Fruit fly (Drosophila melanogaster): Measurements from ENCODE around the gene Naa40.

The Naa40 gene

dm6 chr3R:29763154-29763553 is 38.4 kb upstream of the Naa40 start (continued):
- TF ChIP-seq Mrtf (GFP tag; IDR thresholded peaks at IDR 0.05), result 0 out of 3 replicates have a peak, but pooled peaks have one; percentile 41
- TF ChIP-seq CG4820 (GFP tag; optimal IDR thresholded peaks at IDR 0.05), result peak; percentile 26
- peak; percentile 35 for TF ChIP-seq CG7839 (tag; optimal IDR thresholded peaks at IDR 0.05)
- no peak for TF ChIP-seq CG7745 (tag; optimal IDR thresholded peaks at IDR 0.05)
- peak; percentile 82 for TF ChIP-seq corto (GFP tag; optimal IDR thresholded peaks at IDR 0.05)
- TF ChIP-seq kay (GFP tag; optimal IDR thresholded peaks at IDR 0.05), result peak; percentile 31
- no peak for TF ChIP-seq z (GFP tag; IDR thresholded peaks at IDR 0.05)
- peak; percentile 25; the same call in 1 of the 2 replicates for TF ChIP-seq E2f1 (GFP tag; IDR thresholded peaks at IDR 0.05)
- TF ChIP-seq CG1233 (GFP tag; optimal IDR thresholded peaks at IDR 0.05), result no peak
- TF ChIP-seq CG1647 (GFP tag; optimal IDR thresholded peaks at IDR 0.05), result no peak
- TF ChIP-seq CG8290 (GFP tag; optimal IDR thresholded peaks at IDR 0.05), result no peak
- TF ChIP-seq CG8290 (tag; optimal IDR thresholded peaks at IDR 0.05), result peak in 1 of 2 experiments; percentile 43
- TF ChIP-seq CG10147 (GFP tag; optimal IDR thresholded peaks at IDR 0.05), result no peak
- no peak for TF ChIP-seq CG10462 (GFP tag; optimal IDR thresholded peaks at IDR 0.05)
- peak; percentile 32 for TF ChIP-seq Hsf (GFP tag; optimal IDR thresholded peaks at IDR 0.05)
- TF ChIP-seq CG14667 (GFP tag; IDR thresholded peaks at IDR 0.05), result no peak
- TF ChIP-seq tx (GFP tag; optimal IDR thresholded peaks at IDR 0.05), result peak; percentile 5
- no peak for TF ChIP-seq cwo (GFP tag; optimal IDR thresholded peaks at IDR 0.05)
- peak; percentile 31; the same call in 1 of the 2 replicates for TF ChIP-seq sisA (GFP tag; IDR thresholded peaks at IDR 0.05)
- TF ChIP-seq Hr3 (GFP tag; optimal IDR thresholded peaks at IDR 0.05), result peak; percentile 6
- peak; percentile 31 for TF ChIP-seq zfh2 (GFP tag; optimal IDR thresholded peaks at IDR 0.05)
- peak; percentile 15 for TF ChIP-seq CG30431 (GFP tag; optimal IDR thresholded peaks at IDR 0.05)
- no peak for TF ChIP-seq CG6254 (GFP tag; optimal IDR thresholded peaks at IDR 0.05)
- peak; percentile 52 for TF ChIP-seq CG11504 (tag; optimal IDR thresholded peaks at IDR 0.05)
- TF ChIP-seq CG6689 (GFP tag; IDR thresholded peaks at IDR 0.05), result 0 out of 2 replicates have a peak, but pooled peaks have one; percentile 26
- no peak for TF ChIP-seq CG12236 (GFP tag; optimal IDR thresholded peaks at IDR 0.05)
- TF ChIP-seq p53 (GFP tag; optimal IDR thresholded peaks at IDR 0.05), result no peak
- no peak for TF ChIP-seq sc (optimal IDR thresholded peaks at IDR 0.05)
- TF ChIP-seq sc (GFP tag; optimal IDR thresholded peaks at IDR 0.05), result peak; percentile 2
- no peak for TF ChIP-seq twi (tag; optimal IDR thresholded peaks at IDR 0.05)
- TF ChIP-seq nom (GFP tag; optimal IDR thresholded peaks at IDR 0.05), result peak; percentile 47
- no peak for TF ChIP-seq NC2α (GFP tag; optimal IDR thresholded peaks at IDR 0.05)
- TF ChIP-seq emc (GFP tag; optimal IDR thresholded peaks at IDR 0.05), result no peak
- TF ChIP-seq sens (GFP tag), result peak; percentile 88
- TF ChIP-seq CG4707 (GFP tag; optimal IDR thresholded peaks at IDR 0.05), result no peak
- no peak for TF ChIP-seq Vsx1 (GFP tag; optimal IDR thresholded peaks at IDR 0.05)
- peak; percentile 1 for TF ChIP-seq Ets65A (GFP tag)
- TF ChIP-seq sens-2 (GFP tag; IDR thresholded peaks at IDR 0.05), result no peak
- no peak for TF ChIP-seq sr (GFP tag; IDR thresholded peaks at IDR 0.05)
- no peak for TF ChIP-seq CG9797 (GFP tag; optimal IDR thresholded peaks at IDR 0.05)
- no peak for TF ChIP-seq CG7987 (GFP tag; optimal IDR thresholded peaks at IDR 0.05)
- no peak for TF ChIP-seq nau (GFP tag; optimal IDR thresholded peaks at IDR 0.05)
- peak; percentile 58 for TF ChIP-seq slbo (GFP tag; IDR thresholded peaks at IDR 0.05)
- TF ChIP-seq CG3065 (GFP tag; optimal IDR thresholded peaks at IDR 0.05), result no peak
- TF ChIP-seq cas (GFP tag; IDR thresholded peaks at IDR 0.05), result no peak
- TF ChIP-seq CG12391 (tag; optimal IDR thresholded peaks at IDR 0.05), result peak; percentile 13
- no peak for TF ChIP-seq CG11093 (GFP tag; IDR thresholded peaks at IDR 0.05)
- no peak for TF ChIP-seq chinmo (GFP tag; IDR thresholded peaks at IDR 0.05; ENCODE audit: partially characterized antibody)
- TF ChIP-seq Dek (tag; optimal IDR thresholded peaks at IDR 0.05), result no peak
- TF ChIP-seq ken (GFP tag; IDR thresholded peaks at IDR 0.05), result no peak
- TF ChIP-seq chm (GFP tag; IDR thresholded peaks at IDR 0.05), result no peak
- TF ChIP-seq Dll (GFP tag; IDR thresholded peaks at IDR 0.05; ENCODE audit: partially characterized antibody), result no peak
- peak; percentile 26; the same call in 1 of the 2 replicates for TF ChIP-seq H2.0 (GFP tag; IDR thresholded peaks at IDR 0.05)
